Fruit fly (Drosophila melanogaster): ENCODE measurements around the gene CG7430.

CG7430 gene

dm6 chr3L:17893660-17894059 lies 46.9 kb downstream of the CG7430 start:
- TF ChIP-seq usp (GFP tag; optimal IDR thresholded peaks at IDR 0.05), result no peak
- no peak for TF ChIP-seq Dll (optimal IDR thresholded peaks at IDR 0.05)
- TF ChIP-seq CG8478 (optimal IDR thresholded peaks at IDR 0.05), result no peak
- no peak for TF ChIP-seq pan (optimal IDR thresholded peaks at IDR 0.05)
- TF ChIP-seq psq (optimal IDR thresholded peaks at IDR 0.05), result no peak
- TF ChIP-seq EcR (GFP tag; optimal IDR thresholded peaks at IDR 0.05), result no peak

- TF ChIP-seq EcR (GFP tag; optimal IDR thresholded peaks at IDR 0.05), result no peak
- no peak for TF ChIP-seq CG8478 (optimal IDR thresholded peaks at IDR 0.05)
- no peak for TF ChIP-seq Dll (optimal IDR thresholded peaks at IDR 0.05)
- no peak for TF ChIP-seq psq (optimal IDR thresholded peaks at IDR 0.05)
- no peak for TF ChIP-seq usp (GFP tag; optimal IDR thresholded peaks at IDR 0.05)
- TF ChIP-seq pan (optimal IDR thresholded peaks at IDR 0.05), result no peak
Measured at dm6 chr3L:17895815-17896275, 49.1 kb downstream of the CG7430 start, which contains the start of gene Tsp74F. TSS of gene Tsp74F (minus strand) at chr3L:17895862.

dm6 chr3L:17898606-17899005 lies 51.9 kb downstream of the CG7430 start:
- TF ChIP-seq psq (optimal IDR thresholded peaks at IDR 0.05) (no peak), Dll (optimal IDR thresholded peaks at IDR 0.05) (no peak), pan (optimal IDR thresholded peaks at IDR 0.05) (no peak), EcR (GFP tag; optimal IDR thresholded peaks at IDR 0.05) (no peak), usp (GFP tag; optimal IDR thresholded peaks at IDR 0.05) (no peak)

Data from whole organism.